Fruit fly (Drosophila melanogaster) whole organism, wandering third instar larva: ENCODE measurements around the gene CG13810.
A peak's percentile ranks its signal among the peaks of the same experiment; 100 is the strongest.

Source experiments
- Abd-B ChIP-seq: fragments of >200 bp; optimal IDR thresholded peaks from 2 replicates; lab custom pipeline; 2017; ENCODE audit warnings: missing biosample characterization, missing genetic modification characterization
- Myc ChIP-seq: fragments of >200 bp; optimal IDR thresholded peaks from 2 replicates; lab custom pipeline; 2017
- OdsH ChIP-seq: fragments of 200-800 bp; sonication (Bioruptor generic); optimal IDR thresholded peaks from 2 replicates; lab custom pipeline; 2016; ENCODE audit warnings: missing biosample characterization, mild to moderate bottlenecking, missing genetic modification characterization
- Rel ChIP-seq, 2 experiments: fragments of 200-800 bp; sonication (Bioruptor generic) in 1 of 2; optimal IDR thresholded peaks; 2 replicates in 1 of 2; 3 replicates in 1 of 2; lab custom pipeline; 2016 to 2019; ENCODE audit warnings: mild to moderate bottlenecking in 2 of 2, missing biosample characterization in 2 of 2, missing genetic modification characterization in 2 of 2, moderate library complexity in 1 of 2
- Vsx2 ChIP-seq: fragments of 200-300, 225-300 bp; sonication (Bioruptor generic); optimal IDR thresholded peaks from 2 replicates; lab custom pipeline; 2018; ENCODE audit warnings: missing biosample characterization, missing genetic modification characterization; ENCODE audit not compliant: partially characterized antibody
- foxo ChIP-seq, 2 experiments: fragments of 200-800 bp; sonication (Bioruptor generic); optimal IDR thresholded peaks; 2 replicates in 1 of 2; 3 replicates in 1 of 2; lab custom pipeline; 2016 to 2017; ENCODE audit warnings: missing biosample characterization in 2 of 2, missing genetic modification characterization in 2 of 2
- fru ChIP-seq: fragments of 200-800 bp; sonication (Bioruptor generic); optimal IDR thresholded peaks from 3 replicates; lab custom pipeline; 2016; ENCODE audit warnings: missing biosample characterization, mild to moderate bottlenecking, missing genetic modification characterization
- h ChIP-seq: fragments of 200-800 bp; sonication (Bioruptor generic); optimal IDR thresholded peaks from 3 replicates; lab custom pipeline; 2016; ENCODE audit warnings: missing biosample characterization, mild to moderate bottlenecking, missing genetic modification characterization

DNA sequence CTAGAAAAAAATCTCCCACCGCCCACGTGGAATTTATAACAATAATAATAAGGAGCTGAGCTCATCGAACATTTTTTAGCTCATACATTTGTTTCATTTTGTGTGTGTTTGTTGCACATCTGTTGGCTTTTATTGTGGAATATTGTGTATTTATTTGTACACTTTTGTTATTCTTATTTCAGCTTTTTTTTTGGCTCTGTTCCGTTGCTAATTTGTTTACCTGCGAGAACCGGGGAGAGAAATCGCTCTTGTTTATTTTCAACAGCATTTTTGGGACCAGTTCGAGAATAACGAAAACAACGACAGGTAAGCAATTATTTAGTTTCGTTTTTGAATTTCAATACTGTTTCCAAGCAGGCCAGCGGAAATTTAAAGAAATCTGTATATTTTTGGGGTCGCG, 38.0 kb upstream of the CG13810 start:
- TF ChIP-seq fru (GFP tag; lab: Kevin White, UChicago), result no peak
- TF ChIP-seq Abd-B (GFP tag; lab: Kevin White, UChicago), result no peak
- no peak for TF ChIP-seq Myc (lab: Kevin White, UChicago)
- TF ChIP-seq h (GFP tag; lab: Kevin White, UChicago), result peak; percentile 40
- TF ChIP-seq foxo (GFP tag; optimal IDR thresholded peaks at IDR 0.05; lab: Kevin White, UChicago), result no peak
- no peak for TF ChIP-seq Rel (GFP tag; optimal IDR thresholded peaks at IDR 0.05; lab: Kevin White, UChicago)
- TF ChIP-seq Rel (tag; optimal IDR thresholded peaks at IDR 0.05; lab: Kevin White, UChicago), result no peak
- no peak for TF ChIP-seq Vsx2 (GFP tag; lab: Kevin White, UChicago)
- TF ChIP-seq OdsH (GFP tag; lab: Kevin White, UChicago), result no peak
